Worm (Caenorhabditis elegans) whole organism, L4 larva: ENCODE data around the gene Y116A8C.10.
"Not testable (repeated sequence)": the region's sequence is repeated elsewhere in the genome, so short reads cannot be mapped to it uniquely, and the experiment has no call there.

Source experiments
- fkh-10 ChIP-seq: fragments of 150-350 bp; optimal IDR thresholded peaks from 2 replicates; lab custom pipeline; 2014; ENCODE audit warnings: missing biosample characterization, missing genetic modification reagents, missing genetic modification characterization
- hif-1 ChIP-seq, 2 experiments: sonication (generic microtip); optimal IDR thresholded peaks; 2 replicates each; lab custom pipeline; 2016 to 2017; ENCODE audit warnings: missing compliant biosample characterization in 2 of 2, missing genetic modification characterization in 2 of 2, missing genetic modification reagents in 2 of 2, missing genotype in 2 of 2, mild to moderate bottlenecking in 1 of 2
- mes-2 ChIP-seq: sonication (generic microtip); optimal IDR thresholded peaks from 2 replicates; lab custom pipeline; 2016; ENCODE audit warnings: missing genotype, mild to moderate bottlenecking, missing genetic modification characterization, missing compliant biosample characterization; ENCODE audit not compliant: poor library complexity, severe bottlenecking
- snpc-1.2 ChIP-seq: fragments of 200-800 bp; sonication (Bioruptor generic); IDR thresholded peaks from 2 replicates; pipeline ENCODE4 v1.3.6; 2022; ENCODE audit warnings: missing genetic modification reagents, missing genetic modification characterization, missing compliant biosample characterization
- zip-11 ChIP-seq: fragments of 200-800 bp; sonication (Bioruptor generic); IDR thresholded peaks from 2 replicates; pipeline ENCODE4 v1.3.6; 2022; ENCODE audit warnings: missing genetic modification characterization, missing compliant biosample characterization

Gene Y116A8C.10

DNA sequence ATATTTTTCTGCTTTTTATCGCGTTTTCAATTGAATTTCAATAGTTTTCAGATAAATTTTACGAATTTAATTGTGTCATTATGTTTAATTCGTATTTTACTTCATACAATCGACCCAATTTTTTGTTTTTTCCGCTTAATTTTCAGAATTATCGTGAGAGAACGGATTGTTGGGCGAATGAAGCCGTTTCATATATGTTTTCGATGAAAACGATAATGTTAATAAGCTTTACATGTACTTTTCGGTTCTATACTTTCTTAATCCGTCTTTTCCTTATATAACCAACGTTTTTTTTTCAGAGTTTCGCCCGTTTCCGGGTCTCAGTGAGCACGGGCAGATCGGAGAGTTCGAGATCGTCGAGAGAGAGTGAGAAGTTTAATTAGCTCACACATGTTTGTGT, 43.6 kb downstream of the Y116A8C.10 start, which contains the start of gene T06A10.2:
Gene T06A10.2 (plus strand): TSS at position 301 of the 400 bp plus-strand sequence.
- not testable (repeated sequence) for TF ChIP-seq zip-11 (GFP tag; lab: Robert Waterston, UW); mes-2 (tag; lab: Kevin White, UChicago); fkh-10 (GFP tag; lab: Kevin White, UChicago)
- TF ChIP-seq, all 104 proteins: peak for 0; not testable (repeated sequence) for 104

DNA sequence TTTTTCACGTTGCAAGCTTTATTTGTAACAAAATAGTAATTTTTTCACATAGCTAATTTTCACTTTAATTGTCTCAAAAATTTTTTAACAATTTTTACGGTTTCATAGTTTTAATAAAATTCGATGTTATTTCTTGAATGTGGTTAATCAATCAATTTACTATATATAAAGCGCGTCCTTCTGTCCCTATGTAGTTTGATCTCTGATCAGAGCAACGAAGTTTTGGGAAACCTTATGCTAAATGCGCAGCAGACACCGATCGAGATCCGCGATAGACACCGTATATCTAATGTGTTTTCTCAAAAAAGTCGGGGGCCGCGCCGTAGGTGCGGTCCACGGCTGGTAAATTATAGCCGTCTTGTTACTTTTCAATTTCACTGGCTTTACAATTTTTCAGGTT, 50.3 kb downstream of the Y116A8C.10 start:
- no peak for TF ChIP-seq hif-1 (tag; optimal IDR thresholded peaks at IDR 0.05; lab: Kevin White, UChicago)
- peak; percentile 65 for TF ChIP-seq snpc-1.2 (GFP tag; lab: Robert Waterston, UW)
